Fruit fly (Drosophila melanogaster) whole organism, embryonic: ENCODE data around the gene Nsun5.
A peak's percentile ranks its signal among the peaks of the same experiment; 100 is the strongest.

Source experiments
- CG11504 ChIP-seq: fragments of 200-800 bp; sonication (Bioruptor generic); optimal IDR thresholded peaks from 3 replicates; lab custom pipeline; 2019; ENCODE audit warnings: missing biosample characterization, mild to moderate bottlenecking, missing genetic modification characterization, moderate library complexity
- CG11723 ChIP-seq: fragments of 200-800 bp; sonication (Bioruptor generic); optimal IDR thresholded peaks from 2 replicates; lab custom pipeline; 2017; ENCODE audit warnings: missing biosample characterization, mild to moderate bottlenecking, missing genetic modification characterization
- CG14441 ChIP-seq: fragments of 200-800 bp; sonication (Bioruptor generic); IDR thresholded peaks from 2 replicates; pipeline ENCODE4 v1.3.6; 2022; ENCODE audit warnings: missing biosample characterization, missing genetic modification characterization
- CG14710 ChIP-seq: fragments of 200-800 bp; sonication (Bioruptor generic); optimal IDR thresholded peaks from 3 replicates; lab custom pipeline; 2019; ENCODE audit warnings: missing biosample characterization, mild to moderate bottlenecking, missing genetic modification characterization, moderate library complexity
- CG14860 ChIP-seq: fragments of 200-800 bp; sonication (Bioruptor generic); IDR thresholded peaks from 3 replicates; pipeline ENCODE4 v1.3.6; 2022; ENCODE audit warnings: missing biosample characterization, missing genetic modification characterization; ENCODE audit not compliant: partially characterized antibody
- CG1603 ChIP-seq: fragments of 200-800 bp; sonication (Bioruptor generic); optimal IDR thresholded peaks from 2 replicates; lab custom pipeline; 2019; ENCODE audit warnings: missing biosample characterization, mild to moderate bottlenecking, missing genetic modification characterization, moderate library complexity
- CG17359 ChIP-seq: fragments of 200-800 bp; sonication (Bioruptor generic); optimal IDR thresholded peaks from 3 replicates; lab custom pipeline; 2018; ENCODE audit warnings: missing biosample characterization, mild to moderate bottlenecking, missing genetic modification characterization, moderate library complexity
- CG17612 ChIP-seq: fragments of 200-800 bp; sonication (Bioruptor generic); IDR thresholded peaks from 2 replicates; pipeline ENCODE4 v1.3.6; 2022; ENCODE audit warnings: missing biosample characterization, missing genetic modification characterization
- CG18011 ChIP-seq: fragments of 200-800 bp; sonication (Bioruptor generic); optimal IDR thresholded peaks from 2 replicates; lab custom pipeline; 2017; ENCODE audit warnings: missing biosample characterization, missing genetic modification characterization, mild to moderate bottlenecking, moderate library complexity, missing genotype
- CG2202 ChIP-seq: fragments of 200-800 bp; sonication (Bioruptor generic); optimal IDR thresholded peaks from 2 replicates; lab custom pipeline; 2018; ENCODE audit warnings: missing biosample characterization, mild to moderate bottlenecking, missing genetic modification characterization
- CG33557 ChIP-seq: fragments of 200-800 bp; sonication (Bioruptor generic); optimal IDR thresholded peaks from 2 replicates; lab custom pipeline; 2019; ENCODE audit warnings: missing biosample characterization, mild to moderate bottlenecking, missing genetic modification characterization, moderate library complexity
- CG34422 ChIP-seq: fragments of 200-800 bp; sonication (Bioruptor generic); IDR thresholded peaks from 3 replicates; pipeline ENCODE4 v1.3.6; 2022; ENCODE audit warnings: missing biosample characterization, missing genetic modification characterization
- CG4617 ChIP-seq: fragments of 200-800 bp; sonication (Bioruptor generic); optimal IDR thresholded peaks from 3 replicates; lab custom pipeline; 2016; ENCODE audit warnings: missing biosample characterization, missing genetic modification characterization, borderline replicate concordance
- CG5180 ChIP-seq: fragments of 200-800 bp; sonication (Bioruptor generic); optimal IDR thresholded peaks from 3 replicates; lab custom pipeline; 2017; ENCODE audit warnings: missing biosample characterization, missing genetic modification characterization, mild to moderate bottlenecking, moderate library complexity, missing genetic modification reagents
- CG8089 ChIP-seq: fragments of 200-800 bp; sonication (Bioruptor generic); optimal IDR thresholded peaks from 3 replicates; lab custom pipeline; 2016; ENCODE audit warnings: missing biosample characterization, missing genetic modification characterization
- CG9876 ChIP-seq: fragments of 200-800 bp; sonication (Bioruptor generic); optimal IDR thresholded peaks from 2 replicates; lab custom pipeline; 2016; ENCODE audit warnings: missing biosample characterization, missing genetic modification characterization
- CG9932 ChIP-seq: fragments of 200-800 bp; sonication (Bioruptor generic); IDR thresholded peaks from 2 replicates; pipeline ENCODE4 v1.3.6; 2022; ENCODE audit warnings: missing biosample characterization, missing genetic modification characterization
- Dad ChIP-seq: fragments of 200-800 bp; sonication (Bioruptor generic); optimal IDR thresholded peaks from 3 replicates; lab custom pipeline; 2016; ENCODE audit warnings: missing biosample characterization, missing genetic modification characterization
- Elba2 ChIP-seq: fragments of 200-800 bp; sonication (Bioruptor generic); optimal IDR thresholded peaks from 3 replicates; lab custom pipeline; 2016; ENCODE audit warnings: missing biosample characterization, missing genetic modification characterization
- H15 ChIP-seq: fragments of 200-800 bp; sonication (Bioruptor generic); IDR thresholded peaks from 3 replicates; pipeline ENCODE4 v1.3.6; 2022; ENCODE audit warnings: missing biosample characterization, missing genetic modification characterization
- H2.0 ChIP-seq: fragments of 200-800 bp; sonication (Bioruptor generic); IDR thresholded peaks from 2 replicates; pipeline ENCODE4 v1.3.6; 2022; ENCODE audit warnings: missing biosample characterization, missing genetic modification characterization
- Mes4 ChIP-seq: fragments of 200-800 bp; sonication (Bioruptor generic); optimal IDR thresholded peaks from 2 replicates; lab custom pipeline; 2016; ENCODE audit warnings: missing biosample characterization, missing genetic modification characterization
- Nf-YA ChIP-seq: fragments of 200-800 bp; sonication (Bioruptor generic); IDR thresholded peaks from 2 replicates; pipeline ENCODE4 v1.3.6; 2022; ENCODE audit warnings: missing biosample characterization, missing genetic modification characterization
- Scr ChIP-seq: fragments of 200-800 bp; sonication (Bioruptor generic); IDR thresholded peaks from 2 replicates; pipeline ENCODE4 v1.3.6; 2022; ENCODE audit warnings: missing biosample characterization, missing genetic modification characterization; ENCODE audit not compliant: partially characterized antibody
- Sin3A ChIP-seq: fragments of >200 bp; optimal IDR thresholded peaks from 2 replicates; lab custom pipeline; 2018
- Tbp ChIP-seq: fragments of >200 bp; optimal IDR thresholded peaks from 2 replicates; lab custom pipeline; 2018; ENCODE audit warnings: missing biosample characterization, missing genetic modification characterization
- aop ChIP-seq: fragments of 200-800 bp; sonication (Bioruptor generic); IDR thresholded peaks from 2 replicates; pipeline ENCODE4 v1.3.6; 2022; ENCODE audit warnings: missing biosample characterization, missing genetic modification characterization
- ara ChIP-seq: fragments of 200-800 bp; sonication (Bioruptor generic); IDR thresholded peaks from 2 replicates; pipeline ENCODE4 v1.3.6; 2022; ENCODE audit warnings: missing biosample characterization, missing genetic modification characterization
- bigmax ChIP-seq: fragments of 200-800 bp; sonication (Bioruptor generic); optimal IDR thresholded peaks from 2 replicates; lab custom pipeline; 2018; ENCODE audit warnings: missing biosample characterization, mild to moderate bottlenecking, missing genetic modification characterization
- cato ChIP-seq: fragments of 200-800 bp; sonication (Bioruptor generic); optimal IDR thresholded peaks from 2 replicates; lab custom pipeline; 2016; ENCODE audit warnings: missing biosample characterization, missing genetic modification characterization, borderline replicate concordance
- caup ChIP-seq: fragments of 200-800 bp; sonication (Bioruptor generic); optimal IDR thresholded peaks from 3 replicates; lab custom pipeline; 2017; ENCODE audit warnings: missing biosample characterization, mild to moderate bottlenecking, missing genetic modification characterization, moderate library complexity; ENCODE audit not compliant: severe bottlenecking
- ci ChIP-seq: fragments of 200-800 bp; sonication (Bioruptor generic); IDR thresholded peaks from 3 replicates; pipeline ENCODE4 v1.3.6; 2022; ENCODE audit warnings: missing biosample characterization, missing genetic modification characterization
- cwo ChIP-seq: fragments of 200-800 bp; sonication (Bioruptor generic); optimal IDR thresholded peaks from 3 replicates; lab custom pipeline; 2017; ENCODE audit warnings: missing biosample characterization, missing genetic modification characterization, mild to moderate bottlenecking, moderate library complexity, missing genetic modification reagents
- dimm ChIP-seq: fragments of 200-800 bp; sonication (Bioruptor generic); IDR thresholded peaks from 2 replicates; pipeline ENCODE4 v1.3.6; 2022; ENCODE audit warnings: missing biosample characterization, missing genetic modification characterization
- disco-r ChIP-seq: fragments of 200-800 bp; sonication (Bioruptor generic); optimal IDR thresholded peaks from 2 replicates; lab custom pipeline; 2016; ENCODE audit warnings: missing biosample characterization, missing genetic modification characterization
- dmrt99B ChIP-seq: fragments of 200-800 bp; sonication (Bioruptor generic); optimal IDR thresholded peaks from 2 replicates; lab custom pipeline; 2018; ENCODE audit warnings: missing biosample characterization, mild to moderate bottlenecking, missing genetic modification characterization, moderate library complexity
- dysf ChIP-seq: fragments of 200-800 bp; sonication (Bioruptor generic); IDR thresholded peaks from 3 replicates; pipeline ENCODE4 v1.3.6; 2022; ENCODE audit warnings: missing biosample characterization, missing genetic modification characterization
- emc ChIP-seq: fragments of 200-800 bp; sonication (Bioruptor generic); optimal IDR thresholded peaks from 2 replicates; lab custom pipeline; 2016; ENCODE audit warnings: missing biosample characterization, missing genetic modification characterization
- fd96Cb ChIP-seq: fragments of 200-800 bp; sonication (Bioruptor generic); optimal IDR thresholded peaks from 2 replicates; lab custom pipeline; 2018; ENCODE audit warnings: missing biosample characterization, mild to moderate bottlenecking, missing genetic modification characterization, moderate library complexity
- gsb-n ChIP-seq: fragments of 200-800 bp; sonication (Bioruptor generic); optimal IDR thresholded peaks from 3 replicates; lab custom pipeline; 2018; ENCODE audit warnings: missing biosample characterization, mild to moderate bottlenecking, missing genetic modification characterization
- kah ChIP-seq: fragments of 200-800 bp; sonication (Bioruptor generic); optimal IDR thresholded peaks from 2 replicates; lab custom pipeline; 2018; ENCODE audit warnings: missing biosample characterization, mild to moderate bottlenecking, missing genetic modification characterization
- klu ChIP-seq: fragments of 200-800 bp; sonication (Bioruptor generic); IDR thresholded peaks from 2 replicates; pipeline ENCODE4 v1.3.6; 2022; ENCODE audit warnings: missing biosample characterization, missing genetic modification characterization
- onecut ChIP-seq: fragments of 200-800 bp; sonication (Bioruptor generic); IDR thresholded peaks from 2 replicates; pipeline ENCODE4 v1.3.6; 2022; ENCODE audit warnings: missing biosample characterization, missing genetic modification characterization
- pnt ChIP-seq: fragments of 200-800 bp; sonication (Bioruptor generic); optimal IDR thresholded peaks from 3 replicates; lab custom pipeline; 2016; ENCODE audit warnings: missing biosample characterization, missing genetic modification characterization
- sd ChIP-seq: fragments of 200-800 bp; sonication (Bioruptor generic); optimal IDR thresholded peaks from 3 replicates; lab custom pipeline; 2018; ENCODE audit warnings: missing biosample characterization, mild to moderate bottlenecking, missing genetic modification characterization, moderate library complexity
- slp2 ChIP-seq: fragments of 200-800 bp; sonication (Bioruptor generic); optimal IDR thresholded peaks from 2 replicates; lab custom pipeline; 2016; ENCODE audit warnings: missing biosample characterization, missing genetic modification characterization
- sqz ChIP-seq: fragments of 200-800 bp; sonication (Bioruptor generic); optimal IDR thresholded peaks from 3 replicates; lab custom pipeline; 2018; ENCODE audit warnings: missing biosample characterization, mild to moderate bottlenecking, missing genetic modification characterization
- tin ChIP-seq: fragments of 200-800 bp; sonication (Bioruptor generic); optimal IDR thresholded peaks from 3 replicates; lab custom pipeline; 2016; ENCODE audit warnings: missing biosample characterization, missing genetic modification characterization
- zen ChIP-seq: fragments of 200-800 bp; sonication (Bioruptor generic); optimal IDR thresholded peaks from 3 replicates; lab custom pipeline; 2018; ENCODE audit warnings: missing biosample characterization, mild to moderate bottlenecking, missing genetic modification characterization, moderate library complexity
- zen2 ChIP-seq: fragments of 200-800 bp; sonication (Bioruptor generic); IDR thresholded peaks from 3 replicates; pipeline ENCODE4 v1.3.6; 2022; ENCODE audit warnings: missing biosample characterization, missing genetic modification characterization; ENCODE audit not compliant: partially characterized antibody

Nsun5 gene

DNA sequence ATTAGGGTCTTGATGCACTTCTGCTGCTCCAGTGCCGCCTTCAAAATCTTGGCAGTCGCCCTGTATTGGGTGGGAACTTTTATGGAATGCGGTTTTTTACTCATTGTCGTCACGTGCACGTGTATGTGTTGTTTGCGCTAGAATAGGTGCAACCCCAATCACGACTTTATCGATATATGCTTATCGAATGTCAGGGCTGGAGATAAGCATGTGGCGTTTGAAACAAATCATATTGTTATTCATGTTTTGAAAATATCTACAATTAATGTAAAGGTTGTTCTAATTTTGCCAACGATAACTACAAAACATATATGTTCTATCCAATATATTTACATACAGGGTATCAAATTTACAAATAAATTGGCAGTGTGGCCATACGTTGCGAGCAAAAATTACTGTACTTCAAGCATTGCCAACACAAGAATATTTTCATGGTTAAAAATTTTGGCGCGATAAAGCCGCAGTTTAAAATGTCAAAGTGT lies at the start of gene Nsun5, which contains the start of gene CG42359 (continued):
- TF ChIP-seq CG5180, result no peak
- peak; percentile 96 for TF ChIP-seq CG14710
- peak; percentile 95 for TF ChIP-seq ci (GFP tag; lab: Robert Waterston, UW)
- no peak for TF ChIP-seq Tbp
- peak; percentile 61; the same call in 1 of the 2 replicates for TF ChIP-seq aop (GFP tag; lab: Robert Waterston, UW)
- peak; percentile 90 for TF ChIP-seq CG17359
- TF ChIP-seq CG17612 (GFP tag; lab: Robert Waterston, UW), result peak; percentile 83
- peak; percentile 51; the same call in 1 of the 2 replicates for TF ChIP-seq dimm (GFP tag; lab: Robert Waterston, UW)
- peak; percentile 99 for TF ChIP-seq sd
- TF ChIP-seq CG9876 (GFP tag; lab: Kevin White, UChicago), result peak; percentile 87
- TF ChIP-seq CG1603 (tag; lab: Kevin White, UChicago), result peak; percentile 96
- TF ChIP-seq CG11723, result peak; percentile 64
- peak; percentile 88 for TF ChIP-seq slp2 (GFP tag; lab: Kevin White, UChicago)
- peak; percentile 80 for TF ChIP-seq caup (GFP tag; lab: Kevin White, UChicago)
- peak; percentile 94 for TF ChIP-seq tin
- TF ChIP-seq Scr (GFP tag; lab: Robert Waterston, UW), result peak; percentile 92
- TF ChIP-seq Sin3A (lab: Kevin White, UChicago), result peak; percentile 92
- peak; percentile 58 for TF ChIP-seq onecut (GFP tag; lab: Robert Waterston, UW)
- TF ChIP-seq CG8089 (GFP tag; lab: Kevin White, UChicago), result peak; percentile 85
- TF ChIP-seq H15 (GFP tag; lab: Robert Waterston, UW), result peak; percentile 85; the same call in 2 of the 3 replicates
- TF ChIP-seq CG4617 (GFP tag; lab: Kevin White, UChicago), result peak; percentile 90
- peak; percentile 82 for TF ChIP-seq CG14860 (GFP tag; lab: Robert Waterston, UW)
- peak; percentile 86 for TF ChIP-seq fd96Cb (tag; lab: Kevin White, UChicago)
- TF ChIP-seq cwo, result peak; percentile 99
- peak; percentile 81 for TF ChIP-seq dmrt99B (tag; lab: Kevin White, UChicago)
- TF ChIP-seq Mes4 (GFP tag; lab: Kevin White, UChicago), result peak; percentile 83
- TF ChIP-seq CG34422 (GFP tag; lab: Robert Waterston, UW), result peak; percentile 90
- TF ChIP-seq CG14441 (GFP tag; lab: Robert Waterston, UW), result peak; percentile 91
- peak; percentile 77 for TF ChIP-seq CG2202 (tag; lab: Kevin White, UChicago)
- TF ChIP-seq H2.0 (GFP tag; lab: Robert Waterston, UW), result peak; percentile 88
- TF ChIP-seq kah (GFP tag; lab: Kevin White, UChicago), result no peak
- TF ChIP-seq bigmax (GFP tag; lab: Kevin White, UChicago), result peak; percentile 59
- peak; percentile 93 for TF ChIP-seq sqz (GFP tag; lab: Kevin White, UChicago)
- peak; percentile 76 for TF ChIP-seq disco-r (GFP tag; lab: Kevin White, UChicago)
- peak; percentile 91 for TF ChIP-seq zen (tag; lab: Kevin White, UChicago)
- peak; percentile 84 for TF ChIP-seq Nf-YA (GFP tag; lab: Robert Waterston, UW)
- peak; percentile 86 for TF ChIP-seq CG11504 (tag; lab: Kevin White, UChicago)
- TF ChIP-seq Elba2 (GFP tag; lab: Kevin White, UChicago), result peak; percentile 85
- TF ChIP-seq Dad (GFP tag; lab: Kevin White, UChicago), result peak; percentile 85
- peak; percentile 68 for TF ChIP-seq CG33557 (GFP tag; lab: Kevin White, UChicago)
- peak; percentile 85; the same call in 2 of the 3 replicates for TF ChIP-seq zen2 (GFP tag; lab: Robert Waterston, UW)
- TF ChIP-seq ara (GFP tag; lab: Robert Waterston, UW), result peak; percentile 89
- TF ChIP-seq CG18011 (GFP tag; lab: Kevin White, UChicago), result peak; percentile 81
- peak; percentile 94 for TF ChIP-seq CG9932 (GFP tag; lab: Robert Waterston, UW)
- peak; percentile 91 for TF ChIP-seq pnt (GFP tag; lab: Kevin White, UChicago)
- peak; percentile 89 for TF ChIP-seq gsb-n (tag; lab: Kevin White, UChicago)
- TF ChIP-seq dysf (GFP tag; lab: Robert Waterston, UW), result peak; percentile 87
- TF ChIP-seq emc (GFP tag; lab: Kevin White, UChicago), result peak; percentile 84
- TF ChIP-seq klu (GFP tag; lab: Robert Waterston, UW), result peak; percentile 73
- peak; percentile 87 for TF ChIP-seq cato (GFP tag; lab: Kevin White, UChicago)
